Fruit fly (Drosophila melanogaster) Kc167 (cell line): ENCODE data around the gene Calr.

Experiments
- Myc ChIP-seq: fragments of >200 bp; optimal IDR thresholded peaks from 2 replicates; lab custom pipeline; 2017; ENCODE audit warnings: missing external identifiers
- Sin3A ChIP-seq: fragments of >200 bp; optimal IDR thresholded peaks from 2 replicates; lab custom pipeline; 2018; ENCODE audit warnings: missing external identifiers
- h ChIP-seq: fragments of >200 bp; optimal IDR thresholded peaks from 3 replicates; lab custom pipeline; 2018; ENCODE audit warnings: missing external identifiers
- insv ChIP-seq: fragments of >200 bp; optimal IDR thresholded peaks from 3 replicates; lab custom pipeline; 2018; ENCODE audit warnings: missing external identifiers
- psq ChIP-seq: fragments of >200 bp; optimal IDR thresholded peaks from 2 replicates; lab custom pipeline; 2017; ENCODE audit warnings: missing external identifiers
- ttk ChIP-seq: sonication (Bioruptor generic); optimal IDR thresholded peaks from 2 replicates; lab custom pipeline; 2017; ENCODE audit warnings: missing external identifiers

Calr gene

DNA sequence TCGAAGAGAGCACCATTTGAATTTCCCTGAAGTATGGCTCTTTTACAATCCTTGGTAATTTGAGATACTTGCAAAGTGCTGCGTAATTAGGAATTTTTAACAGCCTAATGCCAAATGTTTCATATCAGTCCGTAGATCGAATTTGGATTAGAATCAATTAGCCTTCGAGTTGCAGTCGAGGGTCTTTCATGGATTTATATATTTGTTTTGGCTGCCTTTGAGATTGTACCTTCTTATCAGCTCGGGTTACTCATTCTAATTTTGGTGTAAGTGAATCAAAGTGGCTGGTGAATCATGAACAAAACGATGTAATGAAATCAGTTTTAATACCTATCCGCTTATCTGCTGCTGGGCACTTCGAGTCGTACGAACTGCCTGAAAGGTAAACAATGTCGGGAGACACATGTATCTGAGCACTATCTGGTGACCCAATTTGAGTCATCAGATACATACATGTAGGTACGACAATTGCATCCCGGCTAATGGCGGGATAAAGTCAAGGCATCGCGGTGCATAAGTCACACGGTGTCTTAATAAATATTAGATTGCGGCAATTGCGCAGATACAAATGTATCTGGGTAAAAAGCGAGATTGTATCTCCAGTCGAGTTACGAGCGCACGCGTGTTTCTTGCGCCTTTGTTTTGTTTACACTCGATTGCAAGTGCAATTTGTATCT is 34.8 kb downstream of the Calr start:
- TF ChIP-seq insv: no peak
- no peak for TF ChIP-seq h (lab: Kevin White, UChicago)
- TF ChIP-seq Myc: no peak
- TF ChIP-seq psq (lab: Kevin White, UChicago): no peak

DNA sequence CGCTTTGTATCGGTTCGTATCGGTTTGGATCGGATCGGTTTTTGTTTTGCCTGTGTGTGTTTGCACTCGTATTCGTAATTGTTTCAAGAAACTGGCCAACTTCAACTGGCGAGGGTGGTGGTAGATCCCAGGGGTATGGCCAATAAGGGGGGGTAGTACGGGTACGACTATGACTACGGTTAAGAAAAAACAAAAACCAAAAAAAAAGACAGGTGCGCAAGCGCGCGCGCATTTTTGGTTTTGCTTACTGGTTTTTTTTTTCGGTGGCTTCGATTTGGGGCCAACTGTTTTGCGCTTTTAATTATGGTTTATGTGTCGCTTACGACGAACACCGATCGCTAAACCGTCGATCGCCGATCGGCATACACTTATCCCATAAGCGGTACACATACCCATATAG is 35.8 kb downstream of the Calr start:
- TF ChIP-seq ttk (no peak), Myc (no peak), Sin3A (lab: Kevin White, UChicago) (no peak)

DNA sequence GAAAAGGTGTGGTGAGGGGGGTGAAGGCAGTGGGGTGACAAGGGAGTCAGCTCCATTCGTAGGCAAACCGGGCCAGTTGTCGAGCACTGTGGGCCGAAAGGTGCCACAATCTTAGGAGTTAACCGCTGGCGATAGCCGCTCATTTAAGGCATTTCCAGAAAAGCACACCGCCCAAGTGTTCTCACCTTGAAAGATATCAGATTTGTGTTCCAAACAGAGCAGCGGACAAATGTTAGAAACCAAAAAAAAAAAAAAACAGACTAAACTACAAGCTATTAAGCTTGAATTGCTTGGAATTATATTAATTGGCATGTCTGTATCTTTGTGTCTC is 36.4 kb downstream of the Calr start:
- no peak for TF ChIP-seq Myc
- no peak for TF ChIP-seq ttk
- no peak for TF ChIP-seq h (lab: Kevin White, UChicago)
- no peak for TF ChIP-seq insv
- no peak for TF ChIP-seq psq (lab: Kevin White, UChicago)
- no peak for TF ChIP-seq Sin3A (lab: Kevin White, UChicago)

DNA sequence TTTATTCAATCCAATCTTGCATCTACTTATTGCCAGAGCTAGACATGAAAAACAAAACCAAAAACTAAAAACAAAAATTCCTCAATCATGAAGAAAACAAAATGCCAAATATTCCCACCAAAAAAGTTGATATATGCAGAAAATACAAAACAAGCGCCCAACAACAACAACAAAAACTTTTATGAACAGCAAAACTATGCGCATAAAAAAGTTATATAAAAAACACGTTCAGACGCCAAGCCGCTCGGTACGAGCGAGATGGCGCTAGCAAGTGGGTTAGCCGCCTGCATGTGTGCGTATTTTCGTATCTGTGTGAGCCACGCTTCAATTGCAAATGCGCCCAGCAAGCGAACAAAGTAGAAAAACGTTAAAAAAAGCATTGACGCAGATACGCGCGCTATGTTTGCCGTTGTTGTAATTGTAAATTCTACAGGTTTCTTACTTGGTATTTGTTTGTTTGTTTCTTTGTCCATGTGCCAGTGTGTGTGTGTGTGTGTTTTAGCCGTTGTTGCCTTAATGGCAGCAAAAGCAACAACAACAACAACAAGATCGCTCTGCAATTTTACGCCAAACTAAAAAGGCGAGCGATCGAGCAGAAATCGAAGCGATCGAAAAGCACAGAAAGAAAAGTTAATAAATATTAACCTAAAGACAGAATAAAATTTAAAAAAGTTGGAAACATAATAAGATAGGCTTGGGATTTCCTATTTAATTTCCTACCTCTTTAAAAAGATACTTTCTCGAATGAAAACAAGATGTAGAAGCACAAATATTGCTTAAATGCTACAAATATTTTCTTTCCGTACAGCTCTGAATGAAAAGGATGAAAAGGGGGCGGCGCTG is 37.0 kb downstream of the Calr start:
- TF ChIP-seq Sin3A (lab: Kevin White, UChicago) (no peak), insv (no peak), Myc (no peak)

DNA sequence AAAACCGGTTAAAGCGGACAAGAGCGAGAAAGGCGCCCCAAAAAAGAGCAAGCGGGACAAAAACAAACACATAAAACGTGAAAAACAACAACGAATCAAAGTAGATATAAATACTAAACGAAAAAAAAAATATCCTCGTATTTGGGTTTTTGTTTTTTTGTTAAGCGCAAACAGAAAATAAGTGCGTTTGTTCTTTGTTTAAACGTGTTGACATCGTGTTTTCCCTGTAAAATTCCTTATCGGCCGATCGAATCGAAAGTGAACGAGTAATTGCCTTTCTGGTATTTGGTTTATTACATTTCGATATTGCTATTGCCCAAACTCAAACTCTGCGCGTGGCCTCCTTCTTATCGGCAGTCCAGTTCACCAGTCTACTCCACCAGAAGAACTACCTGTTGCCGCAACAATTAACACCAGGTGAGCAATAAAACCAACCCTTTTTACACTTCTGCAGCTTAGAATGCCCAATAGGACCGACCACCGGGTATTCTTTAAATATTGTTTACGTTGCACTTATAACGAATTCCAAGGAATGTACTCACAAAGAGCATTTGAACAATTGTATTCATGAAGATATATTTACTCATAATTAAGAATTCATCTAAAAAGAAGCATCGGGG is 38.8 kb downstream of the Calr start:
- no peak for TF ChIP-seq psq (lab: Kevin White, UChicago)
- TF ChIP-seq Sin3A (lab: Kevin White, UChicago): no peak
- TF ChIP-seq h (lab: Kevin White, UChicago): no peak
- no peak for TF ChIP-seq ttk
- TF ChIP-seq Myc: no peak
- no peak for TF ChIP-seq insv

DNA sequence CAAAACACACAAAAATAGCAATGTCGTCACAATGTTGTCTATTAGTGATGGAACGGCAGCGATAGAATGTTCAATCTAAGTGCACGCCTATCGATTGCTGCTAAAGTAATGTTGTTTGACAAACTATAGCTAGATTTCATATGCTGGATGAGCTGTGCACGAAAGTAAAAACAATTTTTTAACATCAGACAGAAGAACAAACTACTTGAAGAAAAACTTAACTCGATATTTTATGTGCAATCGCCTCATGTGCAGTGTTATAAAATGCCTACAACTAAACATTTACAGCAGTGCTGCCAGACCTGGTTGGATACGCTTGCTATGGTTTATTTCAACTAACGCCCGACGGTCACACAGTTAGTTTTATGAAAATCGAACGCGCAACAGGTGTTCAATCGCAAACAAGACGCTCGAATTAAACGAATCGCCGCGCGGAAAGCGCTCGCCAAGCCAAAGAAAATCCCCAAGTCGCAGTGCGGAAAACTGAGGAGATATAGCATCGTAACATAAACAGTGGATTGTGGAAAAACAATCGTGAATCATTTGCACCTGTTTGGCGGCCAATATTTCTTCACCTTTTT is 39.6 kb downstream of the Calr start, which contains the start of the genes bocks and CG8312:
Gene bocks, minus strand, starts transcription at position 51 of the 581 bp plus-strand sequence.
Gene CG8312, plus strand, starts transcription at position 358 of the 581 bp plus-strand sequence.
- TF ChIP-seq ttk (no peak), psq (lab: Kevin White, UChicago) (no peak), insv (no peak), h (lab: Kevin White, UChicago) (no peak), Myc (no peak), Sin3A (lab: Kevin White, UChicago) (no peak)

DNA sequence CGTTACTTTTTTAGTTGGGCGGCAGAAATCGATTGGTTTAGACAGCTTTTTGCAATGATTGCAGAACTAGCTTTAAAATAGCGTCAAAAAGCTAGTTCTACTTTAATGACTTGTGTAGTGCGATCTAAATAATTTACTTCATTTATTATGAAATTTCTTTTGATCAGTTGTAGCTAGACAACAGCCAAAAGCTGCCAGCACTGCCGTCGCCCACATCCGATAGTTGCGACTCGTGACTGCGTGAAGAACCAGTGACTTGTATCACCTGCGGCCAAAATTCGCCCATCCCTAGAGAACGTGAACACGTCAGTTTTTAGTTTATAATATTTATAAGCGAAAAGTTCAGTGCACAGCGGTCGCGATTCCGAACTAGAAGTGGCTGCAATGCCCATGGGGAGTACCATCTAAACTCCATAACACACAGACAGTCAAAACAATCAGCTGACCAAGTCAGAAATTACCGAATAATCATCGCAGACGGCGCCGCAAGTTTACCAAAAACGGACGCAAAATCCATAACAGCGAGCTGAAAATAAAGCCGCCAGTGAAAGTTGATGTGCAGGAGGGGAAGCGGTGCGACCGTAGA is 43.9 kb downstream of the Calr start, which contains the start of gene P58IPK:
Gene P58IPK, plus strand, starts transcription at position 280 of the 586 bp plus-strand sequence.
- no peak for TF ChIP-seq ttk
- no peak for TF ChIP-seq Myc
- TF ChIP-seq Sin3A (lab: Kevin White, UChicago): no peak
- no peak for TF ChIP-seq insv
- no peak for TF ChIP-seq h (lab: Kevin White, UChicago)
- TF ChIP-seq psq (lab: Kevin White, UChicago): no peak

DNA sequence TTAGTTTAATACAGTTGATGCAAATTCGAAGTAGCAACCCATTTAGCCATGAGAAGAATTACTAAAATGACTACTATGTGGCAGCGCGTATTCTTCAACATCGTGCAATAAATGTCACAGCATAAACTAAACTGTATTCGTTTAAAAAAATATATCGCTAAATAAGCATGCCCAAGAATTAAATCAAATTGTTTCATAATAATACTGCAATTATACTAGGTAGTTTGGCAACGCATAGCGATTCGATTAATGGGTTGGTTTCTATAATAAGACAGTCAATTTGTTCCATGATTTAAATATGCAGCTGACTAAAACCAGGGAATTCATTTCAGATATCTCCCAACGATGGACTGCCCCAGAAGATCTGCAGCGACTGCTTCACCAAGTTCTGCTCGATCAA is 47.5 kb downstream of the Calr start, which contains the start of gene CG33654:
Gene CG33654, minus strand, starts transcription at position 101 of the 400 bp plus-strand sequence.
- TF ChIP-seq ttk (no peak), h (lab: Kevin White, UChicago) (no peak), insv (no peak), psq (lab: Kevin White, UChicago) (no peak), Myc (no peak), Sin3A (lab: Kevin White, UChicago) (no peak)

DNA sequence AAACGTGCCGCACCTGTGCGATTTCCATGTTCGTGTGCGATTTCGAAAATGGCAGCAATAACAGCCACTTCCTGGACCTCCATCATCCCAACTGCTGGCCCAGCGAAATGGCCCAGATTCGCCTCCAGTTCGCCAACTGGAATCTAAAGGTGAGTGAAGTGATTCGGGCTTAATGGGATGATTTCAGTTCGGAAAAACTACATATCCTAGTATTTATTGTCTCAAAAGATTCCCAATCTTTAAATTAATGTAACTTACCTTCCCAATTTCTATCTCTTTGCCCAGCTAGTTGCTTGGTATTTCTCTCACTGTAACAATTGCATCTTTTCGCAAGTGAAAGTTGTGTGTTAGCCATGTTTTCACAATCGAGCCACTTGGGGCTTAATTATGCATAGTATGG is 48.7 kb downstream of the Calr start:
- TF ChIP-seq insv (no peak), h (lab: Kevin White, UChicago) (no peak), Sin3A (lab: Kevin White, UChicago) (no peak), ttk (no peak), Myc (no peak)

DNA sequence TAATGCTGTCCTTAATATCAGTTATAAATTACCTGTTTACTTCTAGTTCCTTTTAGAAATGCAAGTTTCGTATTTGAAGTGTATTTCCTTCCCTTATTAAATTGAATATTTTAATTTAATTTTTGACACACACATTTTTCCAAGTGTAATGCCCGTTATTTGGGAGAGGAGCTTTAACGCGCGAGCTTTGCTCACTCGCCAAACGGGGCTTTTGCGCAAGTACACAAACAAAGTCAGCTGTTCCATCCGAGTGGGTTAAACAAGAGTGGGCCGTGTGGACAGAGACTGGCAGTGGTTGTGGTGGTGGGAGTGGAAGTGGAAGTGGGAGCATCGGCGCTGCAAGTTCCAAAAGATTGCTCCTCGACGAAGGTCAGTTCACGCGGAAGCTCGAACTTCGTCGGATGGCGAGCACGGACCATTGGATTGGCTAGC is 49.5 kb downstream of the Calr start, which contains the start of gene CG8301:
Gene CG8301, plus strand, starts transcription at position 218 of the 432 bp plus-strand sequence.
- no peak for TF ChIP-seq psq (lab: Kevin White, UChicago)
- no peak for TF ChIP-seq insv
- TF ChIP-seq ttk: no peak
- TF ChIP-seq Sin3A (lab: Kevin White, UChicago): no peak
- TF ChIP-seq Myc: no peak
- no peak for TF ChIP-seq h (lab: Kevin White, UChicago)
